Worm (Caenorhabditis elegans) whole organism, mixed stage, embryonic: Measurements from ENCODE around the gene srg-27.

ENCODE experiments used
- bed-3 ChIP-seq: fragments of 200-800 bp; sonication (Bioruptor generic); optimal IDR thresholded peaks from 3 replicates; lab custom pipeline; 2018; ENCODE audit warnings: mild to moderate bottlenecking, missing genetic modification characterization, moderate library complexity, missing compliant biosample characterization
- ces-1 ChIP-seq: fragments of 150-350 bp; optimal IDR thresholded peaks from 2 replicates; lab custom pipeline; 2014; ENCODE audit warnings: missing biosample characterization, missing genetic modification reagents, missing genetic modification characterization
- elt-1 ChIP-seq: sonication (generic microtip); optimal IDR thresholded peaks from 2 replicates; lab custom pipeline; 2017; ENCODE audit warnings: missing genetic modification characterization, mild to moderate bottlenecking, missing compliant biosample characterization, antibody characterized with exemption, moderate library complexity, borderline replicate concordance; ENCODE audit not compliant: insufficient read depth
- elt-3 ChIP-seq: fragments of 150-350 bp; optimal IDR thresholded peaks from 2 replicates; lab custom pipeline; 2014; ENCODE audit warnings: missing biosample characterization, missing genetic modification characterization
- nhr-12 ChIP-seq: fragments of 150-350 bp; optimal IDR thresholded peaks from 2 replicates; lab custom pipeline; 2014; ENCODE audit warnings: missing biosample characterization, missing genetic modification characterization
- nhr-237 ChIP-seq: fragments of 150-350 bp; optimal IDR thresholded peaks from 2 replicates; lab custom pipeline; 2014; ENCODE audit warnings: missing biosample characterization, missing genetic modification characterization
- nhr-28 ChIP-seq: fragments of 150-350 bp; optimal IDR thresholded peaks from 2 replicates; lab custom pipeline; 2014; ENCODE audit warnings: missing biosample characterization, missing genetic modification characterization
- nhr-76 ChIP-seq: sonication (generic microtip); optimal IDR thresholded peaks from 2 replicates; lab custom pipeline; 2017; ENCODE audit warnings: missing biosample characterization, missing genetic modification characterization
- snpc-4 ChIP-seq: fragments of 150-350 bp; optimal IDR thresholded peaks from 2 replicates; lab custom pipeline; 2014; ENCODE audit warnings: missing biosample characterization, missing genetic modification characterization
- unc-39 ChIP-seq: fragments of 150-350 bp; optimal IDR thresholded peaks from 2 replicates; lab custom pipeline; 2014; ENCODE audit warnings: missing biosample characterization, missing genetic modification characterization
- unc-62 ChIP-seq: fragments of 150-350 bp; optimal IDR thresholded peaks from 2 replicates; lab custom pipeline; 2014; ENCODE audit warnings: missing biosample characterization, missing genetic modification reagents, missing genetic modification characterization

DNA sequence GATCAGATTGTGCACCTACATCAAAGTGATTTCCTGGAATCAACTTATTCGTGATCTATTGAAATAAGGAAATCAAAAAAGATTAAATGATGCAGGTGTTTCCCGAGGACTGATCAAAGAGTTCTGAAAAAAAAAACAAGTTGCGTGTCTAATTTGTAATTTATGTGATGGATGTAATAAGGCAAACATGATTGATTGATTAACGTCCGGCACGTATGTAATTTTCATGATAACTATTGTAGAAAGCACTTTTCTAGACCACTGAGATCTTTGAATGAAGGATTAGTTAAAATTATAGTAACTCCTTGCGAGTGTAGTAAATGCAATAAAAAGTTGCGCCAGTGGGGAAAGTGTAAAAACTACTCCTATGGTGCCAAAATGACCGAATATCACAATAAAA, 5.8 kb downstream of the srg-27 start, which contains the start of gene srg-25:
- TF ChIP-seq nhr-237 (tag; lab: Kevin White, UChicago) (no peak), nhr-76 (tag; lab: Kevin White, UChicago) (no peak), snpc-4 (no peak), ces-1 (GFP tag; lab: Kevin White, UChicago) (no peak), nhr-12 (tag; lab: Kevin White, UChicago) (no peak), elt-1 (tag; lab: Kevin White, UChicago) (no peak), unc-39 (tag; lab: Kevin White, UChicago) (no peak), nhr-28 (tag; lab: Kevin White, UChicago) (no peak), elt-3 (tag; lab: Kevin White, UChicago) (no peak), bed-3 (GFP tag; lab: Kevin White, UChicago) (no peak), unc-62 (GFP tag; lab: Kevin White, UChicago) (no peak)
